Fruit fly (Drosophila melanogaster): ENCODE measurements around the gene org-1.

DNA sequence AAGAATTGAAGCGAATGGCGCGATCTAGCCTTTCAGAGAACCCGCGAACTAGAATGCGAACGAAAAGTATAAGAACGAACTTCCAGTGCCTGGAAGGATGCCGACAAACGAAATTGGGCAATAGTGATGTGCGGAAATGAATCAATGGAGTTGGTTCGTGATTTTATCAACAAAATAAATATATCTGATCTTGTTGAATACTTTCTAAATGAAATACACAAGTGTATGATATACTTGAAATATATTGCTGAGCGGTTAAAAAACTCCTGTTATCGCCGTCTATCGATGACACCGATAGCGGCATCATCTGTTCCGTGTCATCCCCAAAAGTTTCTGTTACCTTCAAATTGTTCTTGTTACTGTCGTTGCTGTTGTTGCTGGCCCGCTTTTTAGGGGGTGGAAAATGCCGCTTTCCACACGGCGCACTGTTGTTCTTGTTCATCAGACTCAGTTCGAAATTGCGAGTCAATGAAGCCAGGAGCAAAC lies 34.7 kb upstream of the org-1 start, which contains the start of gene otu:
- TF ChIP-seq usp (GFP tag; optimal IDR thresholded peaks at IDR 0.05), result no peak
- TF ChIP-seq pan (optimal IDR thresholded peaks at IDR 0.05), result no peak
- TF ChIP-seq psq (optimal IDR thresholded peaks at IDR 0.05), result no peak
- TF ChIP-seq Dll (optimal IDR thresholded peaks at IDR 0.05), result no peak
- TF ChIP-seq CG8478 (optimal IDR thresholded peaks at IDR 0.05), result no peak
- TF ChIP-seq EcR (GFP tag; optimal IDR thresholded peaks at IDR 0.05), result no peak
